Worm (Caenorhabditis elegans) whole organism, mixed stage, embryonic: ENCODE measurements around the gene srg-21.

Experiments used
- M03D4.4 ChIP-seq: sonication (generic microtip); optimal IDR thresholded peaks from 2 replicates; lab custom pipeline; 2017; ENCODE audit warnings: mild to moderate bottlenecking, missing genetic modification characterization, missing compliant biosample characterization
- bed-3 ChIP-seq: fragments of 200-800 bp; sonication (Bioruptor generic); optimal IDR thresholded peaks from 3 replicates; lab custom pipeline; 2018; ENCODE audit warnings: mild to moderate bottlenecking, missing genetic modification characterization, moderate library complexity, missing compliant biosample characterization
- blmp-1 ChIP-seq: fragments of 150-350 bp; optimal IDR thresholded peaks from 2 replicates; lab custom pipeline; 2014; ENCODE audit warnings: missing biosample characterization, missing genetic modification characterization
- ceh-39 ChIP-seq: fragments of 150-350 bp; optimal IDR thresholded peaks from 2 replicates; lab custom pipeline; 2014; ENCODE audit warnings: missing biosample characterization, missing genetic modification characterization
- ceh-43 ChIP-seq: fragments of 200-800 bp; sonication (Bioruptor generic); optimal IDR thresholded peaks from 2 replicates; lab custom pipeline; 2018; ENCODE audit warnings: mild to moderate bottlenecking, missing genetic modification characterization, moderate library complexity, missing compliant biosample characterization
- ceh-83 ChIP-seq: fragments of 200-800 bp; sonication (Bioruptor generic); optimal IDR thresholded peaks from 2 replicates; lab custom pipeline; 2018; ENCODE audit warnings: mild to moderate bottlenecking, missing genetic modification characterization, missing compliant biosample characterization
- ces-1 ChIP-seq: fragments of 150-350 bp; optimal IDR thresholded peaks from 2 replicates; lab custom pipeline; 2014; ENCODE audit warnings: missing biosample characterization, missing genetic modification reagents, missing genetic modification characterization
- cnd-1 ChIP-seq: fragments of 200-800 bp; sonication (Bioruptor generic); optimal IDR thresholded peaks from 2 replicates; lab custom pipeline; 2018; ENCODE audit warnings: mild to moderate bottlenecking, missing genetic modification characterization, missing compliant biosample characterization
- drap-1 ChIP-seq: fragments of 200-800 bp; sonication (Bioruptor generic); optimal IDR thresholded peaks from 3 replicates; lab custom pipeline; 2018; ENCODE audit warnings: mild to moderate bottlenecking, missing genetic modification characterization, missing compliant biosample characterization
- elt-1 ChIP-seq: sonication (generic microtip); optimal IDR thresholded peaks from 2 replicates; lab custom pipeline; 2017; ENCODE audit warnings: missing genetic modification characterization, mild to moderate bottlenecking, missing compliant biosample characterization, antibody characterized with exemption, moderate library complexity, borderline replicate concordance; ENCODE audit not compliant: insufficient read depth
- elt-3 ChIP-seq: fragments of 150-350 bp; optimal IDR thresholded peaks from 2 replicates; lab custom pipeline; 2014; ENCODE audit warnings: missing biosample characterization, missing genetic modification characterization
- ham-2 ChIP-seq: fragments of 200-800 bp; sonication (Bioruptor generic); optimal IDR thresholded peaks from 2 replicates; lab custom pipeline; 2018; ENCODE audit warnings: mild to moderate bottlenecking, missing genetic modification characterization, missing compliant biosample characterization
- lin-13 ChIP-seq: fragments of 150-350 bp; optimal IDR thresholded peaks from 2 replicates; lab custom pipeline; 2014; ENCODE audit warnings: missing biosample characterization, missing genetic modification characterization
- lin-32 ChIP-seq: fragments of 200-800 bp; sonication (Bioruptor generic); optimal IDR thresholded peaks from 2 replicates; lab custom pipeline; 2018; ENCODE audit warnings: mild to moderate bottlenecking, missing genetic modification characterization, missing compliant biosample characterization
- mab-5 ChIP-seq: fragments of 150-350 bp; optimal IDR thresholded peaks from 2 replicates; lab custom pipeline; 2014; ENCODE audit warnings: missing biosample characterization, missing genetic modification characterization
- mep-1 ChIP-seq: fragments of 150-350 bp; optimal IDR thresholded peaks from 2 replicates; lab custom pipeline; 2017; ENCODE audit warnings: missing biosample characterization, missing genetic modification reagents, missing genetic modification characterization, inconsistent platforms
- nhr-12 ChIP-seq: fragments of 150-350 bp; optimal IDR thresholded peaks from 2 replicates; lab custom pipeline; 2014; ENCODE audit warnings: missing biosample characterization, missing genetic modification characterization
- nhr-2 ChIP-seq: fragments of 150-350 bp; optimal IDR thresholded peaks from 2 replicates; lab custom pipeline; 2014; ENCODE audit warnings: missing biosample characterization, missing genetic modification characterization
- nhr-237 ChIP-seq: fragments of 150-350 bp; optimal IDR thresholded peaks from 2 replicates; lab custom pipeline; 2014; ENCODE audit warnings: missing biosample characterization, missing genetic modification characterization
- nhr-28 ChIP-seq: fragments of 150-350 bp; optimal IDR thresholded peaks from 2 replicates; lab custom pipeline; 2014; ENCODE audit warnings: missing biosample characterization, missing genetic modification characterization
- nhr-76 ChIP-seq: sonication (generic microtip); optimal IDR thresholded peaks from 2 replicates; lab custom pipeline; 2017; ENCODE audit warnings: missing biosample characterization, missing genetic modification characterization
- pha-4 ChIP-seq: fragments of 150-350 bp; optimal IDR thresholded peaks from 2 replicates; lab custom pipeline; 2018; ENCODE audit warnings: missing biosample characterization, missing genetic modification reagents, missing genetic modification characterization
- sptf-1 ChIP-seq: sonication (generic microtip); optimal IDR thresholded peaks from 2 replicates; lab custom pipeline; 2017; ENCODE audit warnings: mild to moderate bottlenecking, missing genetic modification characterization, moderate library complexity, missing compliant biosample characterization
- tbx-8 ChIP-seq: fragments of 200-800 bp; sonication (Bioruptor generic); optimal IDR thresholded peaks from 2 replicates; lab custom pipeline; 2018; ENCODE audit warnings: mild to moderate bottlenecking, missing genetic modification characterization, moderate library complexity, missing compliant biosample characterization
- unc-120 ChIP-seq: sonication (generic microtip); optimal IDR thresholded peaks from 2 replicates; lab custom pipeline; 2017; ENCODE audit warnings: missing genetic modification characterization, missing compliant biosample characterization; ENCODE audit not compliant: poor library complexity, severe bottlenecking
- unc-39 ChIP-seq: fragments of 150-350 bp; optimal IDR thresholded peaks from 2 replicates; lab custom pipeline; 2014; ENCODE audit warnings: missing biosample characterization, missing genetic modification characterization
- unc-62 ChIP-seq: fragments of 150-350 bp; optimal IDR thresholded peaks from 2 replicates; lab custom pipeline; 2014; ENCODE audit warnings: missing biosample characterization, missing genetic modification reagents, missing genetic modification characterization
- zip-8 ChIP-seq: fragments of 150-350 bp; optimal IDR thresholded peaks from 2 replicates; lab custom pipeline; 2014; ENCODE audit warnings: missing biosample characterization, missing genetic modification characterization
- ztf-11 ChIP-seq: fragments of 150-350 bp; optimal IDR thresholded peaks from 2 replicates; lab custom pipeline; 2014; ENCODE audit warnings: missing biosample characterization, missing genetic modification characterization

Gene srg-21

DNA sequence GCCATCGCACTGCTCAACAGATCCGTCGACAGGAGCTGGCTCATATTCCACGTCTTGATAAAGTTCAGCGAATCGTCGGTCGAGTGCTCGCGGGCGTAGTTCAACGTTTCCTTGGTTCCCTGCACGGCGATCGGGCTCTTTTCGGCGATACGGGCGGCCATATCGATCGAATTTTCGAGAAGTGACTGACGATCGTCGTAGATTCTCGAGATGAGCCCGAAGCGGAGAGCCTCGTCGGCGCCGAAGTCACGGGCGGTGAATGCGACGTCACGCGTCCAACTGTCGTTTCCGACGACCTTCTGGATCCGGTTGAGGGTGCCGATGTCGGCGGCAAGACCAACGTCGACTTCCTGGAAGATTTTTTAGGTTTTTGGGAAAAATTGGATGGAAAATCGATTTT, 18.4 kb upstream of the srg-21 start:
- TF ChIP-seq lin-32 (no peak), nhr-76 (no peak), unc-39 (no peak), M03D4.4 (tag; lab: Kevin White, UChicago) (no peak), unc-62 (GFP tag; lab: Kevin White, UChicago) (no peak), nhr-12 (tag; lab: Kevin White, UChicago) (no peak), ces-1 (GFP tag; lab: Kevin White, UChicago) (no peak), nhr-28 (tag; lab: Kevin White, UChicago) (no peak), blmp-1 (no peak), mab-5 (no peak), unc-120 (no peak), elt-3 (tag; lab: Kevin White, UChicago) (no peak), nhr-2 (no peak), elt-1 (tag; lab: Kevin White, UChicago) (no peak)
- TF ChIP-seq, all 35 proteins: peak for 0

ce11 chrII:3108101-3108500, 16.9 kb upstream of the srg-21 start:
- TF ChIP-seq nhr-237 (no peak), ceh-83 (GFP tag; lab: Kevin White, UChicago) (peak; percentile 43), sptf-1 (tag; lab: Kevin White, UChicago) (no peak)
- TF ChIP-seq, all 35 proteins: peak for 1

- no peak for TF ChIP-seq sptf-1 (tag; lab: Kevin White, UChicago)
- no peak for TF ChIP-seq tbx-8 (GFP tag; lab: Kevin White, UChicago)
- no peak for TF ChIP-seq M03D4.4 (tag; lab: Kevin White, UChicago)
- no peak for TF ChIP-seq nhr-76
- no peak for TF ChIP-seq zip-8 (tag; lab: Kevin White, UChicago)
- TF ChIP-seq ztf-11, result no peak
- TF ChIP-seq lin-32, result no peak
- no peak for TF ChIP-seq ceh-83 (GFP tag; lab: Kevin White, UChicago)
- TF ChIP-seq ceh-39 (tag; lab: Kevin White, UChicago), result no peak
- TF ChIP-seq cnd-1 (tag; lab: Kevin White, UChicago), result no peak
- no peak for TF ChIP-seq lin-13
- no peak for TF ChIP-seq unc-120
- TF ChIP-seq ces-1 (GFP tag; lab: Kevin White, UChicago), result no peak
Measured at ce11 chrII:3105765-3106164, 14.6 kb upstream of the srg-21 start, which contains the start of gene clec-122. Gene clec-122, plus strand, starts transcription at chrII:3106065.

DNA sequence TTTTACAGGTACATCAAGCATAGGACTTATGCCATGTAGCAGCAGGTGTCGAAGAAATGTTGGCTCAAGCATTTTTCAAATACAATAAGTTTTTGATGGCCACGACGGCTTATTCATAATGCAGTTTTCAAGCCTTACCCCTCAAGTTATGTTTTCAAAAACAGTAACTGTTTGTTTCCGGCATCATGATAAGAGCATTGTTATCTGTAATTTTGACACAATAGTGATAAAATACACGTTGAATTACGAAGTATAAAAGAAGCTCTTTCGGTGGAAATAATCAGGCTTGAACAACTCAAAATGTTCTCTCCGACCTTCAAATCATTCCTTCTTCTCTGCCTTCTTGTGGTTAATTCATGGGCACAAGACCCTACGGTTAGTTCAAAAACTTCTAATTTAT, 10.8 kb upstream of the srg-21 start, which contains the start of gene clec-121:
TSS of gene clec-121 (plus strand) at position 301 of the 400 bp plus-strand sequence.
- TF ChIP-seq zip-8 (tag; lab: Kevin White, UChicago) (no peak), cnd-1 (tag; lab: Kevin White, UChicago) (no peak), M03D4.4 (tag; lab: Kevin White, UChicago) (no peak), blmp-1 (no peak), nhr-28 (tag; lab: Kevin White, UChicago) (no peak), elt-3 (tag; lab: Kevin White, UChicago) (no peak), pha-4 (tag; lab: Kevin White, UChicago) (no peak)
- TF ChIP-seq, all 35 proteins: peak for 0

DNA sequence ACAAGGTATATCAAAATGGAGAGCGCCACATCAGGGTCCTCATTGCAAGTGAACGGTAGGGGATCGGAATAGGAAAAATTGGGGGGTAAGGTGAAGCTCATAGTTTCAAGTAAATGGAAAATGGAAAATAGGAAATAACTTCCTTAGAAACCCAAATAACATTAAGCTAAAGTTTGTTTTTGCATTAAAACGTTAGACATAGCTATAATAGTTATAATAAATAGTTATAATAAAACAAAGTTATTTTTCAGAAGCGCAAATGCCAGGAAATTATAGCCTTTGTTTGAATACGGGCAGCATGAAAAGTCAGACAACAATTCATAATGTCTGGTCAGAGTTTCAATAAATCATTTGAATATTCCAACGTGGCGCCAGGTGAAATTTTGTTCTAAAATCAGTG, 9.4 kb upstream of the srg-21 start, which contains the start of gene srg-24:
TSS of gene srg-24 (minus strand) at position 101 of the 400 bp plus-strand sequence.
- TF ChIP-seq cnd-1 (tag; lab: Kevin White, UChicago), result no peak
- no peak for TF ChIP-seq drap-1 (GFP tag; lab: Kevin White, UChicago)
- no peak for TF ChIP-seq sptf-1 (tag; lab: Kevin White, UChicago)
- no peak for TF ChIP-seq unc-39
- TF ChIP-seq nhr-12 (tag; lab: Kevin White, UChicago), result no peak
- TF ChIP-seq nhr-28 (tag; lab: Kevin White, UChicago), result no peak
- TF ChIP-seq bed-3 (GFP tag; lab: Kevin White, UChicago), result no peak
- TF ChIP-seq ceh-43 (GFP tag; lab: Kevin White, UChicago), result no peak
- TF ChIP-seq mab-5, result no peak
- TF ChIP-seq lin-13, result no peak

DNA sequence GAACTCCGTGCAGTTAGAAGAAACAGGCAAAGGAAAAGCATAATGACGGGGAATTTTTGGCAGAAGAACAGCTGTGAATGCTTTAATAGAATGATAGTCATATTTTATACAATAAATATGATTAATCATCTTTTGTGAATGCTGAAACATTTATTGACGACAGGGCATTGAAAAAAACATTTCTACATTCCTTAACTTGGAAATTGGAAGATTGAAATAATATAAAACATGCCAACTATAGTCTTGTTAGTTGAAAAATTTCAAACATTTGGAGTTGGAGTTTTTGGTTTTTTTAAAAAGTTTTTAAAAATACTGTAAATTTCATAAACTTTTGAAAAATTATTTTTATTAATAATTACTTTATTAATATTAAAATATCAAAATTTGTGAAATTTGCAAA, 5.7 kb upstream of the srg-21 start, which contains the start of gene Y25C1A.14:
TSS of gene Y25C1A.14 (minus strand) at position 101 of the 400 bp plus-strand sequence.
- TF ChIP-seq mep-1 (tag; lab: Kevin White, UChicago) (no peak), ces-1 (GFP tag; lab: Kevin White, UChicago) (no peak), nhr-12 (tag; lab: Kevin White, UChicago) (no peak), mab-5 (no peak), ceh-43 (GFP tag; lab: Kevin White, UChicago) (no peak), ham-2 (GFP tag; lab: Kevin White, UChicago) (no peak)
